Fruit fly (Drosophila melanogaster) whole organism, prepupa: ENCODE results near the gene CG7255.
A peak's percentile ranks its signal among the peaks of the same experiment; 100 is the strongest.

ENCODE experiments used
- Blimp-1 ChIP-seq: fragments of 200-800 bp; sonication (Bioruptor generic); optimal IDR thresholded peaks from 3 replicates; lab custom pipeline; 2017; ENCODE audit warnings: missing biosample characterization, missing genetic modification characterization, mild to moderate bottlenecking, moderate library complexity, missing genetic modification reagents
- CG10631 ChIP-seq: fragments of 200-800 bp; sonication (Bioruptor generic); optimal IDR thresholded peaks from 2 replicates; lab custom pipeline; 2016; ENCODE audit warnings: missing biosample characterization, missing genetic modification characterization
- CG10669 ChIP-seq: fragments of 200-800 bp; sonication (Bioruptor generic); optimal IDR thresholded peaks from 3 replicates; lab custom pipeline; 2018; ENCODE audit warnings: missing biosample characterization, mild to moderate bottlenecking, missing genetic modification characterization, moderate library complexity
- CG11294 ChIP-seq: fragments of 200-800 bp; sonication (Bioruptor generic); IDR thresholded peaks from 2 replicates; pipeline ENCODE4 v1.3.6; 2022; ENCODE audit warnings: missing biosample characterization, missing genetic modification characterization
- CG11762 ChIP-seq: fragments of 200-800 bp; sonication (Bioruptor generic); optimal IDR thresholded peaks from 3 replicates; lab custom pipeline; 2016; ENCODE audit warnings: missing biosample characterization, missing genetic modification characterization; ENCODE audit not compliant: insufficient read depth
- CG11902 ChIP-seq: fragments of 200-800 bp; sonication (Bioruptor generic); optimal IDR thresholded peaks from 3 replicates; lab custom pipeline; 2016; ENCODE audit warnings: missing biosample characterization, missing genetic modification characterization
- CG15336 ChIP-seq: fragments of 200-800 bp; sonication (Bioruptor generic); IDR thresholded peaks from 2 replicates; pipeline ENCODE4 v1.3.6; 2022; ENCODE audit warnings: missing biosample characterization, missing genetic modification characterization
- CG1621 ChIP-seq: fragments of 200-800 bp; sonication (Bioruptor generic); optimal IDR thresholded peaks from 3 replicates; lab custom pipeline; 2018; ENCODE audit warnings: missing biosample characterization, mild to moderate bottlenecking, missing genetic modification characterization
- CG3032 ChIP-seq: fragments of 200-800 bp; optimal IDR thresholded peaks from 2 replicates; lab custom pipeline; 2019; ENCODE audit warnings: missing biosample characterization, mild to moderate bottlenecking, missing genetic modification characterization, moderate library complexity
- CG31627 ChIP-seq: fragments of 200-800 bp; sonication (Bioruptor generic); optimal IDR thresholded peaks from 3 replicates; lab custom pipeline; 2016; ENCODE audit warnings: missing biosample characterization, missing genetic modification characterization
- CG32006 ChIP-seq: fragments of 200-800 bp; sonication (Bioruptor generic); optimal IDR thresholded peaks from 3 replicates; lab custom pipeline; 2017; ENCODE audit warnings: missing biosample characterization, mild to moderate bottlenecking, missing genetic modification characterization
- CG34406 ChIP-seq: fragments of 200-800 bp; sonication (Bioruptor generic); optimal IDR thresholded peaks from 3 replicates; lab custom pipeline; 2016; ENCODE audit warnings: missing biosample characterization, missing genetic modification characterization
- CG4318 ChIP-seq: fragments of 200-800 bp; sonication (Bioruptor generic); optimal IDR thresholded peaks from 3 replicates; lab custom pipeline; 2017; ENCODE audit warnings: missing biosample characterization, mild to moderate bottlenecking, missing genetic modification characterization
- CG6163 ChIP-seq: fragments of 200-800 bp; sonication (Bioruptor generic); IDR thresholded peaks from 3 replicates; pipeline ENCODE4 v1.3.6; 2022; ENCODE audit warnings: missing biosample characterization, missing genetic modification characterization
- CG6276 ChIP-seq: fragments of 200-800 bp; sonication (Bioruptor generic); optimal IDR thresholded peaks from 2 replicates; lab custom pipeline; 2017; ENCODE audit warnings: missing biosample characterization, mild to moderate bottlenecking, missing genetic modification characterization
- CG6808 ChIP-seq: fragments of 200-800 bp; sonication (Bioruptor generic); optimal IDR thresholded peaks from 3 replicates; lab custom pipeline; 2017; ENCODE audit warnings: missing biosample characterization, missing genetic modification characterization, mild to moderate bottlenecking, moderate library complexity, missing genetic modification reagents
- CG6854 ChIP-seq: fragments of 200-800 bp; sonication (Bioruptor generic); optimal IDR thresholded peaks from 2 replicates; lab custom pipeline; 2017; ENCODE audit warnings: missing biosample characterization, mild to moderate bottlenecking, missing genetic modification characterization
- CG7368 ChIP-seq: fragments of 200-800 bp; sonication (Bioruptor generic); optimal IDR thresholded peaks from 3 replicates; lab custom pipeline; 2016; ENCODE audit warnings: missing biosample characterization, missing genetic modification characterization
- CG8119 ChIP-seq: fragments of 200-800 bp; sonication (Bioruptor generic); IDR thresholded peaks from 3 replicates; pipeline ENCODE4 v1.3.6; 2022; ENCODE audit warnings: missing biosample characterization, missing genetic modification characterization
- CG8319 ChIP-seq: fragments of 200-800 bp; sonication (Bioruptor generic); optimal IDR thresholded peaks from 3 replicates; lab custom pipeline; 2016; ENCODE audit warnings: missing biosample characterization, missing genetic modification characterization
- CG8632 ChIP-seq: fragments of 200-800 bp; sonication (Bioruptor generic); optimal IDR thresholded peaks from 3 replicates; lab custom pipeline; 2016; ENCODE audit warnings: missing biosample characterization, missing genetic modification characterization
- Eip78C ChIP-seq: fragments of 200-800 bp; sonication (Bioruptor generic); peaks from one replicate; lab custom pipeline; 2016; ENCODE audit warnings: missing biosample characterization, missing genetic modification characterization
- Eip93F ChIP-seq: fragments of 200-800 bp; sonication (Bioruptor generic); optimal IDR thresholded peaks from 2 replicates; lab custom pipeline; 2016; ENCODE audit warnings: missing biosample characterization, mild to moderate bottlenecking, missing genetic modification characterization
- Ets21C ChIP-seq: fragments of 200-800 bp; sonication (Bioruptor generic); optimal IDR thresholded peaks from 3 replicates; lab custom pipeline; 2016; ENCODE audit warnings: missing biosample characterization, missing genetic modification characterization
- Ets96B ChIP-seq: fragments of 200-800 bp; optimal IDR thresholded peaks from 2 replicates; lab custom pipeline; 2019; ENCODE audit warnings: missing biosample characterization, mild to moderate bottlenecking, missing genetic modification characterization, moderate library complexity
- Gug ChIP-seq: fragments of 200-800 bp; sonication (Bioruptor generic); IDR thresholded peaks from 2 replicates; pipeline ENCODE4 v1.3.6; 2022; ENCODE audit warnings: missing biosample characterization, missing genetic modification characterization
- Hr38 ChIP-seq: sonication (Bioruptor generic); optimal IDR thresholded peaks from 2 replicates; lab custom pipeline; 2016; ENCODE audit warnings: missing biosample characterization, missing genetic modification characterization
- Hr4 ChIP-seq: fragments of 200-800 bp; sonication (Bioruptor generic); optimal IDR thresholded peaks from 3 replicates; lab custom pipeline; 2016; ENCODE audit warnings: missing biosample characterization, missing genetic modification characterization
- Lpt ChIP-seq: fragments of 200-800 bp; sonication (Bioruptor generic); optimal IDR thresholded peaks from 3 replicates; lab custom pipeline; 2016; ENCODE audit warnings: missing biosample characterization, missing genetic modification characterization
- Met ChIP-seq: fragments of 200-800 bp; sonication (Bioruptor generic); optimal IDR thresholded peaks from 3 replicates; lab custom pipeline; 2016; ENCODE audit warnings: missing biosample characterization, missing genetic modification characterization
- OdsH ChIP-seq: fragments of 200-800 bp; sonication (Bioruptor generic); optimal IDR thresholded peaks from 3 replicates; lab custom pipeline; 2016; ENCODE audit warnings: missing biosample characterization, missing genetic modification characterization
- Smox ChIP-seq: fragments of 200-800 bp; sonication (Bioruptor generic); optimal IDR thresholded peaks from 3 replicates; lab custom pipeline; 2016; ENCODE audit warnings: missing biosample characterization, missing genetic modification characterization
- Sox102F ChIP-seq: fragments of 200-800 bp; sonication (Bioruptor generic); optimal IDR thresholded peaks from 2 replicates; lab custom pipeline; 2016; ENCODE audit warnings: missing biosample characterization, mild to moderate bottlenecking, missing genetic modification characterization
- Sox14 ChIP-seq: fragments of 200-800 bp; sonication (Bioruptor generic); optimal IDR thresholded peaks from 3 replicates; lab custom pipeline; 2016; ENCODE audit warnings: missing biosample characterization, missing genetic modification characterization
- achi ChIP-seq: fragments of 200-800 bp; sonication (Bioruptor generic); optimal IDR thresholded peaks from 3 replicates; lab custom pipeline; 2016; ENCODE audit warnings: missing biosample characterization, missing genetic modification characterization
- acj6 ChIP-seq: fragments of 200-800 bp; sonication (Bioruptor generic); optimal IDR thresholded peaks from 3 replicates; lab custom pipeline; 2016; ENCODE audit warnings: missing biosample characterization, missing genetic modification characterization
- cyc ChIP-seq: fragments of 200-800 bp; sonication (Bioruptor generic); optimal IDR thresholded peaks from 3 replicates; lab custom pipeline; 2016; ENCODE audit warnings: missing biosample characterization, missing genetic modification characterization
- dac ChIP-seq: fragments of 200-800 bp; sonication (Bioruptor generic); optimal IDR thresholded peaks from 2 replicates; lab custom pipeline; 2017; ENCODE audit warnings: missing biosample characterization, mild to moderate bottlenecking, missing genetic modification characterization
- eg ChIP-seq: fragments of 200-800 bp; sonication (Bioruptor generic); IDR thresholded peaks from 3 replicates; pipeline ENCODE4 v1.3.6; 2022; ENCODE audit warnings: missing biosample characterization, missing genetic modification characterization
- esn ChIP-seq: fragments of 200-800 bp; sonication (Bioruptor generic); optimal IDR thresholded peaks from 2 replicates; lab custom pipeline; 2016; ENCODE audit warnings: missing biosample characterization, mild to moderate bottlenecking, missing genetic modification characterization, moderate library complexity
- fd59A ChIP-seq: fragments of 200-800 bp; sonication (Bioruptor generic); optimal IDR thresholded peaks from 2 replicates; lab custom pipeline; 2017; ENCODE audit warnings: missing biosample characterization, mild to moderate bottlenecking, missing genetic modification characterization, missing genetic modification reagents
- fd85E ChIP-seq: fragments of 200-800 bp; sonication (Bioruptor generic); optimal IDR thresholded peaks from 3 replicates; lab custom pipeline; 2016; ENCODE audit warnings: missing biosample characterization, missing genetic modification characterization
- fkh ChIP-seq: fragments of 200-800 bp; sonication (Bioruptor generic); optimal IDR thresholded peaks from 3 replicates; lab custom pipeline; 2017; ENCODE audit warnings: missing biosample characterization, mild to moderate bottlenecking, missing genetic modification characterization, moderate library complexity
- lz ChIP-seq: fragments of 200-800 bp; sonication (Bioruptor generic); optimal IDR thresholded peaks from 3 replicates; lab custom pipeline; 2016; ENCODE audit warnings: missing biosample characterization, missing genetic modification characterization
- net ChIP-seq: fragments of 200-800 bp; sonication (Bioruptor generic); optimal IDR thresholded peaks from 3 replicates; lab custom pipeline; 2016; ENCODE audit warnings: missing biosample characterization, missing genetic modification characterization
- pdm3 ChIP-seq: fragments of 200-800 bp; sonication (Bioruptor generic); optimal IDR thresholded peaks from 3 replicates; lab custom pipeline; 2016; ENCODE audit warnings: missing biosample characterization, missing genetic modification characterization
- salr ChIP-seq, 2 experiments: fragments of 200-800 bp; sonication (Bioruptor generic); optimal IDR thresholded peaks; 3 replicates each; lab custom pipeline; 2016 to 2018; ENCODE audit warnings: missing biosample characterization in 2 of 2, missing genetic modification characterization in 2 of 2, mild to moderate bottlenecking in 1 of 2
- spab ChIP-seq: fragments of 200-800 bp; sonication (Bioruptor generic); optimal IDR thresholded peaks from 2 replicates; lab custom pipeline; 2017; ENCODE audit warnings: missing biosample characterization, mild to moderate bottlenecking, missing genetic modification characterization, missing genetic modification reagents
- ss ChIP-seq, 2 experiments: fragments of 200-800 bp; sonication (Bioruptor generic); optimal IDR thresholded peaks; 2 replicates in 1 of 2; 3 replicates in 1 of 2; lab custom pipeline; 2017 to 2018; ENCODE audit warnings: mild to moderate bottlenecking in 2 of 2, missing biosample characterization in 2 of 2, missing genetic modification characterization in 2 of 2, moderate library complexity in 1 of 2
- svp ChIP-seq: fragments of 200-800 bp; sonication (Bioruptor generic); peaks from one replicate; lab custom pipeline; 2016; ENCODE audit warnings: missing biosample characterization, missing genetic modification characterization
- topi ChIP-seq: fragments of 200-800 bp; sonication (Bioruptor generic); optimal IDR thresholded peaks from 3 replicates; lab custom pipeline; 2016; ENCODE audit warnings: missing biosample characterization, missing genetic modification characterization

CG7255 gene

dm6 chr3L:15264247-15265028 is 39.6 kb upstream of the CG7255 start:
- TF ChIP-seq CG7368 (GFP tag; lab: Kevin White, UChicago) (peak; percentile 30), CG6276 (GFP tag; lab: Kevin White, UChicago) (peak; percentile 49), CG34406 (GFP tag; lab: Kevin White, UChicago) (peak; percentile 54), CG3032 (tag; lab: Kevin White, UChicago) (peak; percentile 86), Hr38 (GFP tag; lab: Kevin White, UChicago) (no peak), CG6163 (GFP tag; lab: Robert Waterston, UW) (peak; percentile 40; the same call in 2 of the 3 replicates), CG11902 (GFP tag; lab: Kevin White, UChicago) (no peak), OdsH (GFP tag; lab: Kevin White, UChicago) (peak; percentile 59), CG11294 (GFP tag; lab: Robert Waterston, UW) (no peak), Met (GFP tag; lab: Kevin White, UChicago) (no peak), net (GFP tag; lab: Kevin White, UChicago) (peak; percentile 37), salr (GFP tag; optimal IDR thresholded peaks at IDR 0.05; lab: Kevin White, UChicago) (peak in 1 of 2 experiments; percentile 54), lz (GFP tag; lab: Kevin White, UChicago) (no peak), CG8319 (GFP tag; lab: Kevin White, UChicago) (no peak), Eip78C (GFP tag; lab: Kevin White, UChicago) (peak; percentile 87), Ets96B (tag; lab: Kevin White, UChicago) (peak; percentile 84), CG6854 (GFP tag; lab: Kevin White, UChicago) (no peak), CG15336 (peak; percentile 61), svp (GFP tag; lab: Kevin White, UChicago) (peak; percentile 56), CG10669 (GFP tag; lab: Kevin White, UChicago) (peak; percentile 62), pdm3 (GFP tag; lab: Kevin White, UChicago) (peak; percentile 4), CG8119 (peak; percentile 71), Sox14 (GFP tag; lab: Kevin White, UChicago) (no peak), esn (GFP tag; lab: Kevin White, UChicago) (no peak), fd85E (no peak), ss (GFP tag; optimal IDR thresholded peaks at IDR 0.05; lab: Kevin White, UChicago) (peak; percentile 42 to 66), eg (GFP tag; lab: Robert Waterston, UW) (peak; percentile 37; the same call in 1 of the 3 replicates), Ets21C (GFP tag; lab: Kevin White, UChicago) (no peak), CG11762 (peak; percentile 54), Eip93F (GFP tag; lab: Kevin White, UChicago) (no peak), Blimp-1 (GFP tag; lab: Kevin White, UChicago) (no peak), CG6808 (GFP tag; lab: Kevin White, UChicago) (peak; percentile 80), acj6 (GFP tag; lab: Kevin White, UChicago) (peak; percentile 48), achi (peak; percentile 61), Lpt (peak; percentile 44), Gug (GFP tag; lab: Robert Waterston, UW) (no peak), fkh (no peak), CG31627 (GFP tag; lab: Kevin White, UChicago) (no peak), Hr4 (GFP tag; lab: Kevin White, UChicago) (peak; percentile 31), Sox102F (GFP tag; lab: Kevin White, UChicago) (no peak), CG4318 (GFP tag; lab: Kevin White, UChicago) (peak; percentile 70), topi (no peak), CG1621 (tag; lab: Kevin White, UChicago) (peak; percentile 27), dac (GFP tag; lab: Kevin White, UChicago) (peak; percentile 35), CG8632 (peak; percentile 43), CG32006 (GFP tag; lab: Kevin White, UChicago) (peak; percentile 83), cyc (GFP tag; lab: Kevin White, UChicago) (no peak), Smox (GFP tag; lab: Kevin White, UChicago) (no peak), fd59A (GFP tag; lab: Kevin White, UChicago) (peak; percentile 62), CG10631 (GFP tag; lab: Kevin White, UChicago) (peak; percentile 79), spab (GFP tag; lab: Kevin White, UChicago) (peak; percentile 72)
